Fruit fly (Drosophila melanogaster) whole organism, pupa: ENCODE data around the gene Nf1.

Experiments used
- CG10348 ChIP-seq: fragments of 200-800 bp; sonication (Bioruptor generic); IDR thresholded peaks from 2 replicates; pipeline ENCODE4 v1.3.6; 2022; ENCODE audit warnings: missing biosample characterization, missing genetic modification characterization
- CG12605 ChIP-seq: fragments of 200-800 bp; sonication (Bioruptor generic); IDR thresholded peaks from 2 replicates; pipeline ENCODE4 v1.3.6; 2022; ENCODE audit warnings: missing biosample characterization, missing genetic modification characterization
- CG13204 ChIP-seq: fragments of 200-800 bp; sonication (Bioruptor generic); optimal IDR thresholded peaks from 2 replicates; lab custom pipeline; 2018; ENCODE audit warnings: missing biosample characterization, mild to moderate bottlenecking, missing genetic modification characterization, moderate library complexity
- CG14655 ChIP-seq: fragments of 200-800 bp; sonication (Bioruptor generic); optimal IDR thresholded peaks from 3 replicates; lab custom pipeline; 2017; ENCODE audit warnings: mild to moderate bottlenecking, missing biosample characterization, missing genetic modification reagents, missing genetic modification characterization
- CG15710 ChIP-seq: fragments of 200-800 bp; sonication (Bioruptor generic); optimal IDR thresholded peaks from 2 replicates; lab custom pipeline; 2018; ENCODE audit warnings: missing biosample characterization, mild to moderate bottlenecking, missing genetic modification characterization, moderate library complexity
- CG17806 ChIP-seq: fragments of 200-800 bp; sonication (Bioruptor generic); optimal IDR thresholded peaks from 2 replicates; lab custom pipeline; 2018; ENCODE audit warnings: missing biosample characterization, mild to moderate bottlenecking, missing genetic modification characterization, moderate library complexity
- CG32121 ChIP-seq: fragments of 200-800 bp; sonication (Bioruptor generic); IDR thresholded peaks from 2 replicates; pipeline ENCODE4 v1.3.6; 2022; ENCODE audit warnings: missing biosample characterization, missing genetic modification characterization
- CG34367 ChIP-seq: fragments of 200-800 bp; sonication (Bioruptor generic); optimal IDR thresholded peaks from 2 replicates; lab custom pipeline; 2018; ENCODE audit warnings: missing biosample characterization, mild to moderate bottlenecking, missing genetic modification characterization
- CG4496 ChIP-seq: fragments of 200-800 bp; sonication (Bioruptor generic); IDR thresholded peaks from 3 replicates; pipeline ENCODE4 v1.3.6; 2022; ENCODE audit warnings: missing biosample characterization, missing genetic modification characterization
- CG8159 ChIP-seq: fragments of 200-800 bp; sonication (Bioruptor generic); optimal IDR thresholded peaks from 3 replicates; lab custom pipeline; 2018; ENCODE audit warnings: missing biosample characterization, mild to moderate bottlenecking, missing genetic modification characterization, moderate library complexity
- CG8301 ChIP-seq: fragments of 200-800 bp; sonication (Bioruptor generic); optimal IDR thresholded peaks from 2 replicates; lab custom pipeline; 2018; ENCODE audit warnings: missing biosample characterization, mild to moderate bottlenecking, missing genetic modification characterization
- CG9948 ChIP-seq: fragments of 200-800 bp; sonication (Bioruptor generic); optimal IDR thresholded peaks from 2 replicates; lab custom pipeline; 2018; ENCODE audit warnings: missing biosample characterization, mild to moderate bottlenecking, missing genetic modification characterization, moderate library complexity
- D1 ChIP-seq: fragments of 200-800 bp; sonication (Bioruptor generic); optimal IDR thresholded peaks from 2 replicates; lab custom pipeline; 2018; ENCODE audit warnings: missing biosample characterization, mild to moderate bottlenecking, missing genetic modification characterization, moderate library complexity
- EcR ChIP-seq: fragments of 200-800 bp; sonication (Bioruptor generic); optimal IDR thresholded peaks from 3 replicates; lab custom pipeline; 2019; ENCODE audit warnings: missing biosample characterization, missing genetic modification characterization, mild to moderate bottlenecking, moderate library complexity, missing genetic modification reagents
- Ets98B ChIP-seq: fragments of 200-800 bp; sonication (Bioruptor generic); IDR thresholded peaks from 2 replicates; pipeline ENCODE4 v1.3.6; 2022; ENCODE audit warnings: missing biosample characterization, missing genetic modification characterization
- Pif1A ChIP-seq: fragments of 200-800 bp; sonication (Bioruptor generic); optimal IDR thresholded peaks from 3 replicates; lab custom pipeline; 2016; ENCODE audit warnings: missing biosample characterization, missing genetic modification characterization
- Pif1B ChIP-seq: fragments of 200-800 bp; sonication (Bioruptor generic); optimal IDR thresholded peaks from 3 replicates; lab custom pipeline; 2016; ENCODE audit warnings: missing biosample characterization, missing genetic modification characterization
- Snoo ChIP-seq: fragments of 200-800 bp; sonication (Bioruptor generic); optimal IDR thresholded peaks from 3 replicates; lab custom pipeline; 2017; ENCODE audit warnings: missing biosample characterization, mild to moderate bottlenecking, missing genetic modification characterization, inconsistent platforms
- fd96Ca ChIP-seq: fragments of 200-800 bp; sonication (Bioruptor generic); IDR thresholded peaks from 3 replicates; pipeline ENCODE4 v1.3.6; 2022; ENCODE audit warnings: missing biosample characterization, missing genetic modification characterization
- gl ChIP-seq: fragments of 200-800 bp; sonication (Bioruptor generic); optimal IDR thresholded peaks from 2 replicates; lab custom pipeline; 2018; ENCODE audit warnings: missing biosample characterization, mild to moderate bottlenecking, missing genetic modification characterization
- rn ChIP-seq: fragments of 200-800 bp; sonication (Bioruptor generic); IDR thresholded peaks from 2 replicates; pipeline ENCODE4 v1.3.6; 2022; ENCODE audit warnings: missing biosample characterization, missing genetic modification characterization

Nf1 gene

dm6 chr3R:25999130-25999529 lies 16.3 kb downstream of the Nf1 start:
- TF ChIP-seq Pif1A (GFP tag; lab: Kevin White, UChicago): no peak

dm6 chr3R:25999611-26000010 lies 16.8 kb downstream of the Nf1 start:
- TF ChIP-seq CG8301: no peak
- TF ChIP-seq CG12605 (GFP tag; lab: Robert Waterston, UW): no peak
- TF ChIP-seq Ets98B (GFP tag; lab: Robert Waterston, UW): no peak
- TF ChIP-seq Pif1A (GFP tag; lab: Kevin White, UChicago): no peak
- no peak for TF ChIP-seq CG4496
- TF ChIP-seq CG10348 (GFP tag; lab: Robert Waterston, UW): no peak
- no peak for TF ChIP-seq gl (tag; lab: Kevin White, UChicago)
- TF ChIP-seq EcR: no peak
- no peak for TF ChIP-seq Pif1B (GFP tag; lab: Kevin White, UChicago)
- TF ChIP-seq D1 (tag; lab: Kevin White, UChicago): no peak
- TF ChIP-seq CG34367 (tag; lab: Kevin White, UChicago): no peak
- no peak for TF ChIP-seq CG17806 (tag; lab: Kevin White, UChicago)
- no peak for TF ChIP-seq CG9948 (tag; lab: Kevin White, UChicago)
- TF ChIP-seq fd96Ca (GFP tag; lab: Robert Waterston, UW): no peak
- no peak for TF ChIP-seq CG8159 (tag; lab: Kevin White, UChicago)
- TF ChIP-seq CG13204 (GFP tag; lab: Kevin White, UChicago): no peak
- TF ChIP-seq CG15710 (tag; lab: Kevin White, UChicago): no peak
- no peak for TF ChIP-seq CG32121 (GFP tag; lab: Robert Waterston, UW)
- TF ChIP-seq CG14655: no peak
- no peak for TF ChIP-seq Snoo

DNA sequence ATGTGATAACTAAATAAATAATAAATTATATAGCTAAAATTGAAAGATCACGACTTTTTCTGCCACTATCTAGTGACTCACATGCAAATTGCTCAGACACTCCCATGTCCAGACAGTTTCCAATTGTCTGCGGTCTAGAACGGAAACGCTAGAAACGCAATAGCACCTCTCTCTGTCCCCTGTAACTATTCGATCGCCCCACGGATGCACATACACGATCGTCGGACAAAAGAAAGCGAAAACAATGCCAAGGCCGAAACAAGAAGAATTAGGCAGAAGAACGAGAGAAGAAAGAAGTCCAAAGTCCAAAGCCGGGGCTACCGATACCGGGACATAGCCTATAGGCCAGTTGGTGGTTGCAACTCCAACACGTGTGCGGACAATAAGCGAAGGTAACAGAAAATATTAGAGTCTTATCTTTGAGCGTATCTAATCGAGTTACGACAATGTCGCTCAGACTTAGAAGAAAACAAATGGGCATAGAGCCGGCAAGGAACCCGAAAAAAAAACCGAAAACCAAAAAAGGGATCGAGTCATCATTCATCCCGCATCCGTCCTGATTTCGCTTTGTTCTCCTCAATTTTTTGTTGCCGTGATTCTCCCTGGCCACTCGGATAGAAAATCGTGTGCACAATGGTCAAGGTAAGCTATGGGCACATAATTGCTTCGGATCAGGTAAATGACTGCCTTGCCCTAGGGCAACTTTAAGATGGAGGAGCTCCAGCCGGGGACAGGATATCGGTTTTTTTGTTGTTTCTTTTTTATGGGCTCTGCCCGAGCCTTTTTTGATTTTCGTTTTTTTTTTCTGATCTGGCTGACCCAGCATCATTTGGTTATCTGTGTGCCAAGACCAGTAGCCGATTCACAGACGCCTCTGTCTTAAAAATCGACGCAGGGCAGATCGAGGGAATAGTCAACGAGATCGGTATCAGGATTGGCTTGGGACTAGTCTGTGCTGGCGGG lies 18.2 kb downstream of the Nf1 start:
- TF ChIP-seq gl (tag; lab: Kevin White, UChicago): no peak
- no peak for TF ChIP-seq CG8159 (tag; lab: Kevin White, UChicago)
- peak; percentile 17 for TF ChIP-seq CG13204 (GFP tag; lab: Kevin White, UChicago)
- no peak for TF ChIP-seq CG32121 (GFP tag; lab: Robert Waterston, UW)
- TF ChIP-seq Pif1B (GFP tag; lab: Kevin White, UChicago): no peak
- no peak for TF ChIP-seq CG17806 (tag; lab: Kevin White, UChicago)
- no peak for TF ChIP-seq CG8301
- TF ChIP-seq CG14655: no peak
- TF ChIP-seq EcR: peak; percentile 54

dm6 chr3R:26002039-26002438 lies 19.2 kb downstream of the Nf1 start:
- no peak for TF ChIP-seq CG12605 (GFP tag; lab: Robert Waterston, UW)

dm6 chr3R:26002570-26003332 lies 19.9 kb downstream of the Nf1 start:
- TF ChIP-seq CG13204 (GFP tag; lab: Kevin White, UChicago) (peak; percentile 75), CG8159 (tag; lab: Kevin White, UChicago) (no peak), CG4496 (no peak), Snoo (no peak), Pif1B (GFP tag; lab: Kevin White, UChicago) (peak; percentile 38), Pif1A (GFP tag; lab: Kevin White, UChicago) (peak; percentile 24), CG17806 (tag; lab: Kevin White, UChicago) (no peak), CG15710 (tag; lab: Kevin White, UChicago) (no peak), D1 (tag; lab: Kevin White, UChicago) (no peak), EcR (peak; percentile 53), rn (GFP tag; lab: Robert Waterston, UW) (no peak)

dm6 chr3R:26004377-26005000 lies 21.7 kb downstream of the Nf1 start:
- peak; percentile 34 for TF ChIP-seq Pif1A (GFP tag; lab: Kevin White, UChicago)
- TF ChIP-seq gl (tag; lab: Kevin White, UChicago): peak; percentile 82
- TF ChIP-seq EcR: peak; percentile 85
- no peak for TF ChIP-seq Snoo
- no peak; the same call in 2 of the 3 replicates for TF ChIP-seq CG4496
- peak; percentile 89 for TF ChIP-seq CG13204 (GFP tag; lab: Kevin White, UChicago)
- TF ChIP-seq CG9948 (tag; lab: Kevin White, UChicago): no peak
- peak; percentile 53 for TF ChIP-seq CG15710 (tag; lab: Kevin White, UChicago)
- TF ChIP-seq CG32121 (GFP tag; lab: Robert Waterston, UW): 0 out of 2 replicates have a peak, but pooled peaks have one; percentile 12
- TF ChIP-seq CG8301: no peak
- no peak for TF ChIP-seq fd96Ca (GFP tag; lab: Robert Waterston, UW)
- no peak for TF ChIP-seq Ets98B (GFP tag; lab: Robert Waterston, UW)
- peak; percentile 32; the same call in 1 of the 2 replicates for TF ChIP-seq CG12605 (GFP tag; lab: Robert Waterston, UW)
- peak; percentile 69 for TF ChIP-seq CG8159 (tag; lab: Kevin White, UChicago)
- no peak for TF ChIP-seq CG14655
- peak; percentile 10 for TF ChIP-seq D1 (tag; lab: Kevin White, UChicago)
- TF ChIP-seq rn (GFP tag; lab: Robert Waterston, UW): no peak
- TF ChIP-seq CG10348 (GFP tag; lab: Robert Waterston, UW): no peak
- TF ChIP-seq CG17806 (tag; lab: Kevin White, UChicago): peak; percentile 20
- no peak for TF ChIP-seq Pif1B (GFP tag; lab: Kevin White, UChicago)
- TF ChIP-seq CG34367 (tag; lab: Kevin White, UChicago): peak; percentile 32
